Fruit fly (Drosophila melanogaster): Measurements from ENCODE around the gene CG8135.

dm6 chr3R:9441134-9441533, 36.9 kb downstream of the CG8135 start:
- no peak for TF ChIP-seq CG33017 (tag; optimal IDR thresholded peaks at IDR 0.05)
- TF ChIP-seq Mnt (GFP tag; optimal IDR thresholded peaks at IDR 0.05): no peak
- no peak for TF ChIP-seq pad (GFP tag; optimal IDR thresholded peaks at IDR 0.05)
- no peak for TF ChIP-seq bab1 (GFP tag; optimal IDR thresholded peaks at IDR 0.05)
- no peak for TF ChIP-seq CG7045 (GFP tag; optimal IDR thresholded peaks at IDR 0.05)
- TF ChIP-seq Hr96 (GFP tag; optimal IDR thresholded peaks at IDR 0.05): no peak

All from whole organism, adult.